Fruit fly (Drosophila melanogaster) whole organism, embryonic: ENCODE measurements around the gene eIF4E6.

Experiments used
- CG11696 ChIP-seq: fragments of 200-800 bp; sonication (Bioruptor generic); IDR thresholded peaks from 2 replicates; pipeline ENCODE4 v1.3.6; 2022; ENCODE audit warnings: missing biosample characterization, missing genetic modification characterization
- CG6813 ChIP-seq: fragments of 200-800 bp; sonication (Bioruptor generic); optimal IDR thresholded peaks from 2 replicates; lab custom pipeline; 2017; ENCODE audit warnings: missing biosample characterization, missing genetic modification characterization, mild to moderate bottlenecking, moderate library complexity, missing genetic modification reagents
- D19A ChIP-seq: fragments of 200-800 bp; optimal IDR thresholded peaks from 3 replicates; lab custom pipeline; 2019; ENCODE audit warnings: missing biosample characterization, mild to moderate bottlenecking, missing genetic modification characterization, moderate library complexity
- Dll ChIP-seq: fragments of 200-800 bp; sonication (Bioruptor generic); IDR thresholded peaks from 4 replicates; pipeline ENCODE4 v1.3.6; 2022; ENCODE audit warnings: missing biosample characterization, missing genetic modification characterization; ENCODE audit not compliant: partially characterized antibody
- PHDP ChIP-seq: fragments of 200-800 bp; sonication (Bioruptor generic); optimal IDR thresholded peaks from 3 replicates; lab custom pipeline; 2018; ENCODE audit warnings: missing biosample characterization, mild to moderate bottlenecking, missing genetic modification characterization, moderate library complexity
- Xbp1 ChIP-seq: fragments of 200-800 bp; sonication (Bioruptor generic); optimal IDR thresholded peaks from 3 replicates; lab custom pipeline; 2016; ENCODE audit warnings: missing biosample characterization, mild to moderate bottlenecking, missing genetic modification characterization
- crc ChIP-seq: fragments of 200-800 bp; sonication (Bioruptor generic); optimal IDR thresholded peaks from 2 replicates; lab custom pipeline; 2016; ENCODE audit warnings: missing biosample characterization, missing genetic modification characterization
- fd3F ChIP-seq: fragments of 200-800 bp; sonication (Bioruptor generic); optimal IDR thresholded peaks from 2 replicates; lab custom pipeline; 2018; ENCODE audit warnings: missing biosample characterization, mild to moderate bottlenecking, missing genetic modification characterization, moderate library complexity
- vfl ChIP-seq: fragments of 200-800 bp; sonication (Bioruptor generic); optimal IDR thresholded peaks from 2 replicates; lab custom pipeline; 2016; ENCODE audit warnings: missing biosample characterization, missing genetic modification characterization

- TF ChIP-seq D19A (tag; lab: Kevin White, UChicago) (no peak), Dll (GFP tag; lab: Robert Waterston, UW) (no peak), fd3F (GFP tag; lab: Kevin White, UChicago) (peak; percentile 57), Xbp1 (GFP tag; lab: Kevin White, UChicago) (peak; percentile 66), PHDP (tag; lab: Kevin White, UChicago) (peak; percentile 78), CG6813 (GFP tag; lab: Kevin White, UChicago) (no peak), CG11696 (peak; percentile 85), crc (GFP tag; lab: Kevin White, UChicago) (no peak), vfl (GFP tag; lab: Kevin White, UChicago) (no peak)
Observed at dm6 chr3R:29040526-29041195, 13.7 kb upstream of the eIF4E6 start.
